Worm (Caenorhabditis elegans) whole organism, late embryonic: ENCODE data around the gene B0457.6.

Experiments
- F13H6.1 ChIP-seq: sonication (generic microtip); optimal IDR thresholded peaks from 2 replicates; lab custom pipeline; 2016; ENCODE audit warnings: missing genetic modification characterization, missing compliant biosample characterization
- T23F11.4 ChIP-seq: fragments of 200-800 bp; sonication (Bioruptor generic); optimal IDR thresholded peaks from 2 replicates; lab custom pipeline; 2018; ENCODE audit warnings: mild to moderate bottlenecking, missing genetic modification characterization, missing compliant biosample characterization
- elt-2 ChIP-seq: sonication (generic microtip); optimal IDR thresholded peaks from 2 replicates; lab custom pipeline; 2016; ENCODE audit warnings: missing genetic modification reagents, missing genetic modification characterization, missing compliant biosample characterization
- fkh-10 ChIP-seq: fragments of 150-350 bp; optimal IDR thresholded peaks from 2 replicates; lab custom pipeline; 2014; ENCODE audit warnings: missing biosample characterization, missing genetic modification reagents, missing genetic modification characterization

DNA sequence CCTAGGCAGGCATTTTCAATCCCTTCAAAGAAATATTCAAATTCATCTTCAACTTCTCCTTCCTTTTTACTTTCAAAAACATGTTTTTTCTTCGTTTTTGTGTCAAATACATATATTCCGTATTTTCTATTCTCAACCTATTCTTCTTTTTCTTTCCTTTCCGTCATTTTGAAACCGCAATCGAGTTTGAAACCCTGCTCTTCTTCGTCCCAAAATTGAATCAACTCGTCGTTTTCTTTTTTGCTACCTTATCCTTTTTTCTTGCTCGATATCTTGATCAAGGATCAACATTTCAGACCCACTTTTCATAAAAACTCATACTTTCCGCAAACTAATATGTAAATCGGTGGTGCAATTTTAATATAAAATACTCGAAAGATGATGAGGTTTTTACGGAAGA, 22.9 kb downstream of the B0457.6 start:
- no peak for TF ChIP-seq F13H6.1 (tag; lab: Kevin White, UChicago)
- no peak for TF ChIP-seq elt-2 (tag; lab: Kevin White, UChicago)
- no peak for TF ChIP-seq fkh-10
- TF ChIP-seq T23F11.4 (GFP tag; lab: Kevin White, UChicago) = no peak
